Worm (Caenorhabditis elegans): ENCODE data around the gene T25B9.6.

T25B9.6 gene

DNA sequence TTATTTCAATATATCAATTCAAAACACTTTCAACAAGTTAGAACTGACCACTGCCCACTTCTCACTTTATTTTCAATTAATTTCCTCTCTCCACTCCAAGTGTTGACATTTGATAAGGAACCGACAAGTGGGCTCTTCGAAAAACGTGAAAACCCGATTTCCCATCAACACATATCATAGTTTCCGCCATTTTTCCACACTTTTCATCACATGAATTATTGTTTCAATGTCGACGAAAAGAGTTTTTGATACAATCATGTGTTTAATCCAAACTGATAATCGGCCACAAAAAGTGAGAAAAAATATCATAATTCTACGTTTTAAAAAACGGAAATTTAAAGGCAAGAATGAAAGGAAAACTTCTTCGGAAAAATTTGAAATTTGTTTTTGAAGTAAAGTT lies 37.7 kb downstream of the T25B9.6 start:
- TF ChIP-seq tra-4 (tag; optimal IDR thresholded peaks at IDR 0.05) (no peak), hmbx-1 (tag; optimal IDR thresholded peaks at IDR 0.05) (no peak), pes-1 (GFP tag; IDR thresholded peaks at IDR 0.05) (no peak), tbx-11 (GFP tag; IDR thresholded peaks at IDR 0.05) (no peak), ama-1 (optimal IDR thresholded peaks at IDR 0.05) (no peak), scrt-1 (GFP tag; IDR thresholded peaks at IDR 0.05) (no peak)

DNA sequence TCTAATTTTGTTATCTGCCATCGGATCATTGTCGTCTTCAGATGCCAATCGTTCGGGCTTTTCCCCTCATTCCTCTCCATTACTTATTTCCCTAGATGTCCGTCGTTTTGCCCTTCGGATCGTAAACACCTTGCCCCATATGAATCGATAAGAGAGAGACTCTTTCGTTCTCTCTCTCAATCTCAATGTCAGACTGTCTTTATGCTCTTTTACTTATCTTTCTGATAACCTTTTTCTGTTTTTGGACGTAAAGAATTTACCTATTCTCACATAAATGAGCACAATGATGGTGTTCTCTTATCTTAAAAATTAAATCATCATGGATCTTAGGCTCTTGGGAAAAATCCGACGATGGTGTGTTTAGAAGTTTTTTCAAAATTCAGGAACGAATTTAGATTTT lies 38.8 kb downstream of the T25B9.6 start:
- TF ChIP-seq B0310.2 (tag; optimal IDR thresholded peaks at IDR 0.05) (no peak), ets-7 (tag; optimal IDR thresholded peaks at IDR 0.05) (no peak), flt-1 (GFP tag; IDR thresholded peaks at IDR 0.05) (no peak), sea-1 (GFP tag; conservative IDR thresholded peaks at IDR 0.05) (no peak)

DNA sequence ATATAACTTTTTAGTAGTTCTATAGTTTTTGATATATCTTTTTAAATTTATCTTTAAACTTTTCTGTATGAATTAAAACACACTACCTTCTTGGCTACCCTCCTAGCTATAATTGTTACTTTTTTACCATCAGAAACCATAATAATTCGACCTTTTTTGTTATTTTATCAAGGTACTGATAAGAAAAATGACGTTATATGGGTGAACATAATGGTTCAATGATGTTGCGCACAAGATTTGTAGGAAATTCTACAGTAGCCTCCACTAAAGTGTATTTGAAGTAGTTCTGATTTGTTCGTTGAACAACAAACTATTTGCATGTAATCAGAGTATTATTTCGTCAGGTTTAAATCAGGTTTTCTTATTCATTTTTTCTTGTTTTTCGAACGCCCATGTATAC lies 40.7 kb downstream of the T25B9.6 start:
- no peak for TF ChIP-seq sea-1 (GFP tag; conservative IDR thresholded peaks at IDR 0.05)
- TF ChIP-seq tbx-11 (GFP tag; IDR thresholded peaks at IDR 0.05) = no peak
- TF ChIP-seq tbx-37 (GFP tag; conservative IDR thresholded peaks at IDR 0.05) = no peak
- TF ChIP-seq scrt-1 (GFP tag; IDR thresholded peaks at IDR 0.05) = no peak
- no peak for TF ChIP-seq hmbx-1 (tag; optimal IDR thresholded peaks at IDR 0.05)
- TF ChIP-seq hmg-4 (GFP tag; optimal IDR thresholded peaks at IDR 0.05) = no peak
- no peak for TF ChIP-seq tra-4 (tag; optimal IDR thresholded peaks at IDR 0.05)
- no peak for TF ChIP-seq ceh-13 (GFP tag; optimal IDR thresholded peaks at IDR 0.05)
- no peak for TF ChIP-seq B0310.2 (tag; optimal IDR thresholded peaks at IDR 0.05)
- TF ChIP-seq ama-1 (optimal IDR thresholded peaks at IDR 0.05) = no peak
- TF ChIP-seq flt-1 (GFP tag; IDR thresholded peaks at IDR 0.05) = no peak
- no peak for TF ChIP-seq ceh-36 (tag; optimal IDR thresholded peaks at IDR 0.05)
- no peak for TF ChIP-seq pes-1 (GFP tag; IDR thresholded peaks at IDR 0.05)

DNA sequence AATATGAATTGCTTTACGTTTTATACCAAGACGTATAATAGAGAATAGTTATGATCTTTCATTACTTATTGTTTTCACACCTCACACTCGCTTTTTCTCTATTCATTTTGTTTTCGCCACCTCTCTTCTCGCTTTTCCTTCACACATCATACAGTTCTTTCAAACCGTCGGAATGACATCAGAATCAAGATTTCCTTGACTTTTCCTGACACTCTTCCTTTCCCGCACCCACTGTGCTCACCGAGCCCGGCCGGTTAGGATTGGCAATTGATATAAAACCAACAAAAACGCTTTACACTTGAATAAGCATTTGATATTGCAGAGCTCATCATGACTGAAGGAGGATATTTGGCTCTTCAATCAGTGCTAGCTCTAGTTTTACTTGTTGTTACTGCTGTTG lies 41.4 kb downstream of the T25B9.6 start, which contains the start of gene zipt-2.1:
Gene zipt-2.1 (plus strand): TSS at position 301 of the 400 bp plus-strand sequence.
- TF ChIP-seq scrt-1 (GFP tag; IDR thresholded peaks at IDR 0.05) (no peak), sea-1 (GFP tag; conservative IDR thresholded peaks at IDR 0.05) (no peak), aly-1 (tag; optimal IDR thresholded peaks at IDR 0.05) (no peak)

DNA sequence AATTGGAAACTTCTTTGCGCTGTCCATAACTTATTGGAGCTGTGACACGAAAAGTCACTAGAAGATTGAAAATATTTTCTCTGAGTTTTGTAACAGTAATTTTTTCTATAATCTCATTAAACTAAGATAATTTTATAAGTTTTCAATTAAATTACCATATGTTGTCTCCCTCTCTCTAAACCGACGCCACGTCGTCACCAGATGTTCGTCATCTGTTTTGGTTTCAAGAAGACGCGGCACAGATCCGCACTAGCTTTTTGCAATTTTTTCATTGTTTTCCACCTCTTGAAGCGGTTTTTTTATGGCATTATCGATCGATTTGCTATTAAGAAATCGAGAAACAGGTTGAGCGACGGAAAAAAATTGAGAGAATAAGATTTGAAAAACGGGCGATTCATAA lies 46.0 kb downstream of the T25B9.6 start:
- TF ChIP-seq pes-1 (GFP tag; IDR thresholded peaks at IDR 0.05) (no peak), sea-1 (GFP tag; conservative IDR thresholded peaks at IDR 0.05) (no peak), flt-1 (GFP tag; IDR thresholded peaks at IDR 0.05) (no peak), hnd-1 (tag; optimal IDR thresholded peaks at IDR 0.05) (no peak), hmbx-1 (tag; optimal IDR thresholded peaks at IDR 0.05) (no peak), F13C5.2 (tag; optimal IDR thresholded peaks at IDR 0.05) (no peak), ama-1 (optimal IDR thresholded peaks at IDR 0.05) (no peak), scrt-1 (GFP tag; IDR thresholded peaks at IDR 0.05) (no peak), tbx-11 (GFP tag; IDR thresholded peaks at IDR 0.05) (no peak)
